Fruit fly (Drosophila melanogaster): ENCODE results near the gene eyg.

The eyg gene

DNA sequence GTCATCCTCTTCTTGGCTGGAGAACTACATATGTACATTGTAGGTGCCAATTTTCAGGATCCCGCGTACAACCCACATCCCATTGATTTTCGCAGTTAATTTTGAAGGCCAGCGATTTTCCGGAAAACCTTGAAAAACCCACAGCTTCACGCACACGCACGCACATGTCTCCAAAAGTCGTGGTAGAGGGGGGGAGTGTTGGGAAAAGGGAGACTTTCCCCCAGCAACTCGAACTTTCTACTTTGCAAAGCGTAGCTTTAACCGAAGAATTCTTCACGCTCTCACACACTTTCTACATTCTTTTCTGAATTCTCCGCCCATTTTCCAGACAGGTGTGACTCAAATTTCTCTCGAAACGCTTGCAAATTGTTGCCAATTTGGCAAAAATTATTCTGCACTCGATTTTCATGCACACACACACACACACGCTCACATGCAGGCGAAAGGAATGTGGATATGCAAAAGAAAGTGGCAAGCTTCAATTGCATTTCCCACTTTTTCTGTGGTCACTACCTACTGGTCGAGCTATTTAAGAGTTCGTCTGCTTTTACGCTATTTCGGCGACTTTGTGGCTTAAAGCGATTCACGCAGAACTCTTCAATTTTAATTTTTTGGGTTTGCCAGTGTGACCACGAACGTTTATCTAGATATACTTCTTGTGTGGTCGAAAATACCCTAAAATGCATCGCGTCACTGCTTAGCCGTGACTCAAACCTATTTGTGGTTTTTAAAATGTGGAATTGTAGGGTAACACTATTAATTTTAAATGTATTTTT is 53.4 kb downstream of the eyg start, which contains the start of gene SCaMC (continued):
- TF ChIP-seq pzg (GFP tag; optimal IDR thresholded peaks at IDR 0.05) (peak; percentile 96), gro (GFP tag; optimal IDR thresholded peaks at IDR 0.05) (no peak), CG9727 (GFP tag; optimal IDR thresholded peaks at IDR 0.05) (no peak), CG8944 (GFP tag; optimal IDR thresholded peaks at IDR 0.05) (no peak), CG3163 (GFP tag; optimal IDR thresholded peaks at IDR 0.05) (no peak), hkb (optimal IDR thresholded peaks at IDR 0.05) (peak; percentile 8), hkb (GFP tag; IDR thresholded peaks at IDR 0.05) (no peak), trh (GFP tag; optimal IDR thresholded peaks at IDR 0.05) (no peak), BtbVII (GFP tag; optimal IDR thresholded peaks at IDR 0.05) (no peak), Atf3 (GFP tag; optimal IDR thresholded peaks at IDR 0.05) (no peak), phol (tag; optimal IDR thresholded peaks at IDR 0.05) (peak; percentile 51), CG6813 (GFP tag; optimal IDR thresholded peaks at IDR 0.05) (no peak), CG4404 (GFP tag; IDR thresholded peaks at IDR 0.05) (no peak), PHDP (tag; optimal IDR thresholded peaks at IDR 0.05) (peak; percentile 16), chinmo (GFP tag; IDR thresholded peaks at IDR 0.05; ENCODE audit: partially characterized antibody) (no peak), Meics (GFP tag; optimal IDR thresholded peaks at IDR 0.05) (no peak), CG14860 (GFP tag; IDR thresholded peaks at IDR 0.05; ENCODE audit: partially characterized antibody) (no peak), crc (GFP tag; optimal IDR thresholded peaks at IDR 0.05) (no peak), ase (GFP tag; IDR thresholded peaks at IDR 0.05) (no peak), CG3407 (GFP tag; optimal IDR thresholded peaks at IDR 0.05) (no peak), jigr1 (GFP tag; IDR thresholded peaks at IDR 0.05) (no peak), nerfin-1 (tag; optimal IDR thresholded peaks at IDR 0.05) (peak; percentile 45), Tbp (GFP tag; optimal IDR thresholded peaks at IDR 0.05) (no peak), chif (GFP tag; optimal IDR thresholded peaks at IDR 0.05) (no peak), Opbp (GFP tag; IDR thresholded peaks at IDR 0.05; ENCODE audit: partially characterized antibody) (peak; percentile 62; the same call in 2 of the 3 replicates), CG12769 (tag; optimal IDR thresholded peaks at IDR 0.05) (no peak), CG18262 (tag; optimal IDR thresholded peaks at IDR 0.05) (peak; percentile 1), Poxn (GFP tag; IDR thresholded peaks at IDR 0.05) (no peak), slou (GFP tag; optimal IDR thresholded peaks at IDR 0.05) (no peak), CrebB (tag; optimal IDR thresholded peaks at IDR 0.05) (peak; percentile 32), D19B (GFP tag; optimal IDR thresholded peaks at IDR 0.05) (no peak), nmo (GFP tag; optimal IDR thresholded peaks at IDR 0.05) (peak; percentile 67), CG16815 (GFP tag; optimal IDR thresholded peaks at IDR 0.05) (no peak), Drgx (GFP tag; IDR thresholded peaks at IDR 0.05) (no peak), pita (GFP tag; optimal IDR thresholded peaks at IDR 0.05) (peak; percentile 73), HLH4C (GFP tag; IDR thresholded peaks at IDR 0.05; ENCODE audit: partially characterized antibody) (0 out of 3 replicates have a peak, but pooled peaks have one; percentile 31), Elba2 (GFP tag; optimal IDR thresholded peaks at IDR 0.05) (peak; percentile 64), CG11247 (GFP tag; IDR thresholded peaks at IDR 0.05) (no peak), org-1 (GFP tag; optimal IDR thresholded peaks at IDR 0.05) (no peak), CG4730 (GFP tag; IDR thresholded peaks at IDR 0.05) (no peak), Hsf (GFP tag; optimal IDR thresholded peaks at IDR 0.05) (no peak), CG11398 (GFP tag; optimal IDR thresholded peaks at IDR 0.05) (no peak), ATbp (GFP tag; optimal IDR thresholded peaks at IDR 0.05) (no peak), CG1233 (GFP tag; optimal IDR thresholded peaks at IDR 0.05) (no peak), CG32772 (GFP tag; IDR thresholded peaks at IDR 0.05) (no peak), CG31224 (GFP tag; IDR thresholded peaks at IDR 0.05) (no peak), CG15601 (tag; optimal IDR thresholded peaks at IDR 0.05) (peak; percentile 61), gfzf (GFP tag; optimal IDR thresholded peaks at IDR 0.05) (peak; percentile 99), CG11723 (GFP tag; optimal IDR thresholded peaks at IDR 0.05) (no peak), CG1602 (GFP tag; optimal IDR thresholded peaks at IDR 0.05) (no peak)
